Fruit fly (Drosophila melanogaster) whole organism, embryonic: ENCODE measurements around the gene Gip.

Source experiments
- Atf-2 ChIP-seq: fragments of 200-800 bp; sonication (Bioruptor generic); optimal IDR thresholded peaks from 2 replicates; lab custom pipeline; 2016; ENCODE audit warnings: missing biosample characterization, missing genetic modification characterization
- Atf3 ChIP-seq: fragments of 200-800 bp; sonication (Bioruptor generic); optimal IDR thresholded peaks from 3 replicates; lab custom pipeline; 2016; ENCODE audit warnings: missing biosample characterization, missing genetic modification characterization
- Atf6 ChIP-seq: fragments of 200-800 bp; sonication (Bioruptor generic); IDR thresholded peaks from 2 replicates; pipeline ENCODE4 v1.3.6; 2022; ENCODE audit warnings: missing biosample characterization, missing genetic modification characterization
- Awh ChIP-seq: fragments of 200-800 bp; sonication (Bioruptor generic); IDR thresholded peaks from 2 replicates; pipeline ENCODE4, ENCODE4 v1.3.6; 2022; ENCODE audit warnings: missing biosample characterization, missing genetic modification characterization
- Blimp-1 ChIP-seq: fragments of 200-800 bp; sonication (Bioruptor generic); optimal IDR thresholded peaks from 3 replicates; lab custom pipeline; 2018; ENCODE audit warnings: missing biosample characterization, missing genetic modification characterization, mild to moderate bottlenecking, moderate library complexity, missing genetic modification reagents
- CG11456 ChIP-seq: fragments of 200-800 bp; sonication (Bioruptor generic); IDR thresholded peaks from 3 replicates; pipeline ENCODE4 v1.3.6; 2022; ENCODE audit warnings: missing biosample characterization, missing genetic modification characterization
- CG11560 ChIP-seq: fragments of 200-800 bp; sonication (Bioruptor generic); IDR thresholded peaks from 3 replicates; pipeline ENCODE4 v1.3.6; 2022; ENCODE audit warnings: missing biosample characterization, missing genetic modification characterization
- CG12659 ChIP-seq: fragments of 200-800 bp; sonication (Bioruptor generic); optimal IDR thresholded peaks from 3 replicates; lab custom pipeline; 2017; ENCODE audit warnings: mild to moderate bottlenecking, missing biosample characterization, missing genetic modification reagents, missing genetic modification characterization
- CG13894 ChIP-seq: fragments of 200-800 bp; sonication (Bioruptor generic); optimal IDR thresholded peaks from 3 replicates; lab custom pipeline; 2018; ENCODE audit warnings: missing biosample characterization, mild to moderate bottlenecking, missing genetic modification characterization, moderate library complexity
- CG17802 ChIP-seq: fragments of 200-800 bp; sonication (Bioruptor generic); optimal IDR thresholded peaks from 2 replicates; lab custom pipeline; 2018; ENCODE audit warnings: missing biosample characterization, mild to moderate bottlenecking, missing genetic modification characterization, moderate library complexity
- CG18262 ChIP-seq: fragments of 200-800 bp; optimal IDR thresholded peaks from 3 replicates; lab custom pipeline; 2019; ENCODE audit warnings: missing biosample characterization, mild to moderate bottlenecking, missing genetic modification characterization, moderate library complexity
- CG2129 ChIP-seq: fragments of 200-800 bp; sonication (Bioruptor generic); IDR thresholded peaks from 2 replicates; pipeline ENCODE4 v1.3.6; 2022; ENCODE audit warnings: missing biosample characterization, missing genetic modification characterization; ENCODE audit not compliant: partially characterized antibody
- CG2202 ChIP-seq: fragments of 200-800 bp; sonication (Bioruptor generic); optimal IDR thresholded peaks from 2 replicates; lab custom pipeline; 2018; ENCODE audit warnings: missing biosample characterization, mild to moderate bottlenecking, missing genetic modification characterization
- CG31365 ChIP-seq: fragments of 200-800 bp; sonication (Bioruptor generic); optimal IDR thresholded peaks from 2 replicates; lab custom pipeline; 2018; ENCODE audit warnings: missing biosample characterization, mild to moderate bottlenecking, missing genetic modification characterization
- CG3281 ChIP-seq: fragments of 200-800 bp; sonication (Bioruptor generic); optimal IDR thresholded peaks from 3 replicates; lab custom pipeline; 2017; ENCODE audit warnings: missing biosample characterization, mild to moderate bottlenecking, missing genetic modification characterization
- CG7372 ChIP-seq: fragments of 200-800 bp; sonication (Bioruptor generic); IDR thresholded peaks from 2 replicates; pipeline ENCODE4 v1.3.6; 2022; ENCODE audit warnings: missing biosample characterization, missing genetic modification characterization
- CG7963 ChIP-seq: fragments of 200-800 bp; sonication (Bioruptor generic); IDR thresholded peaks from 3 replicates; pipeline ENCODE4 v1.3.6; 2022; ENCODE audit warnings: missing biosample characterization, missing genetic modification characterization; ENCODE audit not compliant: partially characterized antibody
- CG8089 ChIP-seq: fragments of 200-800 bp; sonication (Bioruptor generic); optimal IDR thresholded peaks from 3 replicates; lab custom pipeline; 2016; ENCODE audit warnings: missing biosample characterization, missing genetic modification characterization
- CG9437 ChIP-seq: fragments of 200-800 bp; sonication (Bioruptor generic); optimal IDR thresholded peaks from 2 replicates; lab custom pipeline; 2018; ENCODE audit warnings: missing biosample characterization, mild to moderate bottlenecking, missing genetic modification characterization
- CoRest ChIP-seq: fragments of 200-800 bp; sonication (Bioruptor generic); optimal IDR thresholded peaks from 3 replicates; lab custom pipeline; 2018; ENCODE audit warnings: missing biosample characterization, mild to moderate bottlenecking, missing genetic modification characterization, moderate library complexity
- D19B ChIP-seq: fragments of 200-800 bp; sonication (Bioruptor generic); optimal IDR thresholded peaks from 2 replicates; lab custom pipeline; 2017; ENCODE audit warnings: missing biosample characterization, mild to moderate bottlenecking, missing genetic modification characterization
- Doc3 ChIP-seq: fragments of 200-800 bp; sonication (Bioruptor generic); IDR thresholded peaks from 3 replicates; pipeline ENCODE4 v1.3.6; 2022; ENCODE audit warnings: missing biosample characterization, missing genetic modification characterization; ENCODE audit not compliant: partially characterized antibody
- E2f2 ChIP-seq: fragments of 200-800 bp; sonication (Bioruptor generic); IDR thresholded peaks from 2 replicates; pipeline ENCODE4 v1.3.6; 2022; ENCODE audit warnings: missing biosample characterization, missing genetic modification characterization
- Gsc ChIP-seq: fragments of 200-800 bp; sonication (Bioruptor generic); IDR thresholded peaks from 2 replicates; pipeline ENCODE4 v1.3.6; 2022; ENCODE audit warnings: missing biosample characterization, missing genetic modification characterization
- Hand ChIP-seq: fragments of 200-800 bp; sonication (Bioruptor generic); optimal IDR thresholded peaks from 2 replicates; lab custom pipeline; 2017; ENCODE audit warnings: mild to moderate bottlenecking, missing biosample characterization, missing genetic modification reagents, missing genetic modification characterization
- Hmr ChIP-seq: fragments of 200-800 bp; sonication (Bioruptor generic); optimal IDR thresholded peaks from 3 replicates; lab custom pipeline; 2017; ENCODE audit warnings: mild to moderate bottlenecking, missing biosample characterization, missing genetic modification reagents, missing genetic modification characterization
- Ptx1 ChIP-seq: fragments of 200-800 bp; sonication (Bioruptor generic); IDR thresholded peaks from 2 replicates; pipeline ENCODE4 v1.3.6; 2022; ENCODE audit warnings: missing biosample characterization, missing genetic modification characterization
- Stat92E ChIP-seq, 3 experiments: fragments of >200 bp in 2 of 3; fragments of 200-800 bp in 1 of 3; sonication (Bioruptor generic) in 1 of 3; optimal IDR thresholded peaks; 2 replicates each; lab custom pipeline; 2017 to 2019; ENCODE audit warnings: missing biosample characterization in 3 of 3, missing genetic modification characterization in 3 of 3, mild to moderate bottlenecking in 1 of 3, moderate library complexity in 1 of 3
- aop ChIP-seq: fragments of 200-800 bp; sonication (Bioruptor generic); IDR thresholded peaks from 2 replicates; pipeline ENCODE4 v1.3.6; 2022; ENCODE audit warnings: missing biosample characterization, missing genetic modification characterization
- bcd ChIP-seq: fragments of 200-800 bp; sonication (Bioruptor generic); optimal IDR thresholded peaks from 2 replicates; lab custom pipeline; 2017; ENCODE audit warnings: missing biosample characterization, mild to moderate bottlenecking, missing genetic modification characterization
- cwo ChIP-seq: fragments of 200-800 bp; sonication (Bioruptor generic); optimal IDR thresholded peaks from 3 replicates; lab custom pipeline; 2017; ENCODE audit warnings: missing biosample characterization, missing genetic modification characterization, mild to moderate bottlenecking, moderate library complexity, missing genetic modification reagents
- dan ChIP-seq: fragments of 200-800 bp; sonication (Bioruptor generic); IDR thresholded peaks from 2 replicates; pipeline ENCODE4 v1.3.6; 2022; ENCODE audit warnings: missing biosample characterization, missing genetic modification characterization
- dysf ChIP-seq: fragments of 200-800 bp; sonication (Bioruptor generic); IDR thresholded peaks from 3 replicates; pipeline ENCODE4 v1.3.6; 2022; ENCODE audit warnings: missing biosample characterization, missing genetic modification characterization
- ewg ChIP-seq: fragments of 200-800 bp; sonication (Bioruptor generic); optimal IDR thresholded peaks from 3 replicates; lab custom pipeline; 2017; ENCODE audit warnings: mild to moderate bottlenecking, missing biosample characterization, missing genetic modification reagents, missing genetic modification characterization
- hbn ChIP-seq: fragments of 200-800 bp; sonication (Bioruptor generic); IDR thresholded peaks from 2 replicates; pipeline ENCODE4 v1.3.6; 2022; ENCODE audit warnings: missing biosample characterization, missing genetic modification characterization; ENCODE audit not compliant: partially characterized antibody
- inv ChIP-seq: fragments of 200-800 bp; sonication (Bioruptor generic); IDR thresholded peaks from 2 replicates; pipeline ENCODE4 v1.3.6; 2022; ENCODE audit warnings: missing biosample characterization, missing genetic modification characterization; ENCODE audit not compliant: partially characterized antibody
- nerfin-1 ChIP-seq: fragments of 200-800 bp; sonication (Bioruptor generic); optimal IDR thresholded peaks from 3 replicates; lab custom pipeline; 2019; ENCODE audit warnings: missing biosample characterization, mild to moderate bottlenecking, missing genetic modification characterization, moderate library complexity
- nerfin-2 ChIP-seq: fragments of 200-800 bp; sonication (Bioruptor generic); IDR thresholded peaks from 2 replicates; pipeline ENCODE4 v1.3.6; 2022; ENCODE audit warnings: missing biosample characterization, missing genetic modification characterization; ENCODE audit not compliant: partially characterized antibody
- nmo ChIP-seq: fragments of 200-800 bp; sonication (Bioruptor generic); optimal IDR thresholded peaks from 2 replicates; lab custom pipeline; 2018; ENCODE audit warnings: missing biosample characterization, mild to moderate bottlenecking, missing genetic modification characterization, moderate library complexity
- p53 ChIP-seq: fragments of 200-800 bp; sonication (Bioruptor generic); optimal IDR thresholded peaks from 2 replicates; lab custom pipeline; 2016; ENCODE audit warnings: missing biosample characterization, missing genetic modification characterization
- pan ChIP-seq, 4 experiments: fragments of >200 bp in 3 of 4; fragments of 200-800 bp in 1 of 4; sonication (Bioruptor generic) in 1 of 4; optimal IDR thresholded peaks in 3 of 4; IDR thresholded peaks in 1 of 4; 2 replicates each; pipeline versions ENCODE4 v1.3.6 to Lab custom; 2017 to 2022; ENCODE audit warnings: missing biosample characterization in 2 of 4, missing genetic modification characterization in 2 of 4, mixed read lengths in 1 of 4
- peb ChIP-seq: fragments of 200-800 bp; sonication (Bioruptor generic); IDR thresholded peaks from 2 replicates; pipeline ENCODE4 v1.3.6; 2022; ENCODE audit warnings: missing biosample characterization, missing genetic modification characterization
- sim ChIP-seq: fragments of 200-800 bp; sonication (Bioruptor generic); IDR thresholded peaks from 2 replicates; pipeline ENCODE4 v1.3.6; 2022; ENCODE audit warnings: missing biosample characterization, missing genetic modification characterization
- slp2 ChIP-seq: fragments of 200-800 bp; sonication (Bioruptor generic); optimal IDR thresholded peaks from 2 replicates; lab custom pipeline; 2016; ENCODE audit warnings: missing biosample characterization, missing genetic modification characterization
- trem ChIP-seq: fragments of 200-800 bp; optimal IDR thresholded peaks from 3 replicates; lab custom pipeline; 2019; ENCODE audit warnings: missing biosample characterization, mild to moderate bottlenecking, missing genetic modification characterization, moderate library complexity
- ttk ChIP-seq: fragments of 200-800 bp; sonication (Bioruptor generic); IDR thresholded peaks from 2 replicates; pipeline ENCODE4 v2.1.2; 2022; ENCODE audit warnings: missing biosample characterization, missing genetic modification characterization
- tup ChIP-seq: fragments of 200-800 bp; sonication (Bioruptor generic); optimal IDR thresholded peaks from 2 replicates; lab custom pipeline; 2016; ENCODE audit warnings: missing biosample characterization, mild to moderate bottlenecking, missing genetic modification characterization, moderate library complexity
- wdn ChIP-seq: fragments of 200-800 bp; sonication (Bioruptor generic); IDR thresholded peaks from 2 replicates; pipeline ENCODE4 v1.3.6; 2022; ENCODE audit warnings: missing biosample characterization, missing genetic modification characterization

Gip gene

dm6 chrX:10365748-10366415 is 36.2 kb upstream of the Gip start (continued):
- TF ChIP-seq CG3281 (peak; percentile 24), CG11456 (GFP tag; lab: Robert Waterston, UW) (no peak), CG18262 (tag; lab: Kevin White, UChicago) (no peak), peb (GFP tag; lab: Robert Waterston, UW) (no peak), CG12659 (GFP tag; lab: Kevin White, UChicago) (peak; percentile 36), dan (no peak), bcd (GFP tag; lab: Kevin White, UChicago) (peak; percentile 29), CG13894 (tag; lab: Kevin White, UChicago) (peak; percentile 31), pan (optimal IDR thresholded peaks at IDR 0.05; lab: Kevin White, UChicago) (no peak), pan (GFP tag; optimal IDR thresholded peaks at IDR 0.05 in 1 of 2, IDR thresholded peaks at IDR 0.05 in 1 of 2) (no peak), Doc3 (GFP tag; lab: Robert Waterston, UW) (peak; percentile 82), Stat92E (GFP tag; optimal IDR thresholded peaks at IDR 0.05; lab: Kevin White, UChicago) (peak in 1 of 3 experiments; percentile 31), Hand (GFP tag; lab: Kevin White, UChicago) (no peak), CoRest (tag; lab: Kevin White, UChicago) (no peak), D19B (GFP tag; lab: Kevin White, UChicago) (no peak), CG31365 (tag; lab: Kevin White, UChicago) (no peak), CG7372 (no peak), Atf-2 (GFP tag; lab: Kevin White, UChicago) (no peak), trem (tag; lab: Kevin White, UChicago) (peak; percentile 27), CG7963 (GFP tag; lab: Robert Waterston, UW) (peak; percentile 96), Hmr (GFP tag; lab: Kevin White, UChicago) (peak; percentile 25), nmo (GFP tag; lab: Kevin White, UChicago) (peak; percentile 42), Ptx1 (GFP tag; lab: Robert Waterston, UW) (0 out of 2 replicates have a peak, but pooled peaks have one; percentile 11), Awh (GFP tag; lab: Robert Waterston, UW) (no peak), ewg (GFP tag; lab: Kevin White, UChicago) (peak; percentile 12), slp2 (GFP tag; lab: Kevin White, UChicago) (no peak), ttk (GFP tag; lab: Robert Waterston, UW) (no peak), Blimp-1 (GFP tag; lab: Kevin White, UChicago) (no peak), sim (GFP tag; lab: Robert Waterston, UW) (no peak), Atf3 (GFP tag; lab: Kevin White, UChicago) (no peak), Gsc (GFP tag; lab: Robert Waterston, UW) (no peak), p53 (no peak), dysf (no peak), nerfin-2 (peak; percentile 95), CG9437 (GFP tag; lab: Kevin White, UChicago) (no peak), cwo (GFP tag; lab: Kevin White, UChicago) (no peak), hbn (GFP tag; lab: Robert Waterston, UW) (peak; percentile 91), CG2129 (GFP tag; lab: Robert Waterston, UW) (peak; percentile 48), aop (GFP tag; lab: Robert Waterston, UW) (no peak), CG8089 (no peak), inv (GFP tag; lab: Robert Waterston, UW) (peak; percentile 83), CG17802 (tag; lab: Kevin White, UChicago) (no peak), Atf6 (GFP tag; lab: Robert Waterston, UW) (peak; percentile 18; the same call in 1 of the 2 replicates), CG2202 (no peak), E2f2 (peak; percentile 77), tup (GFP tag; lab: Kevin White, UChicago) (no peak), CG11560 (tag; lab: Robert Waterston, UW) (peak; percentile 97), wdn (GFP tag; lab: Robert Waterston, UW) (no peak), nerfin-1 (tag; lab: Kevin White, UChicago) (peak; percentile 55)
